Worm (Caenorhabditis elegans) whole organism, midembryonic: ENCODE results near the gene E04F6.10.

Experiments
- T22C8.4 ChIP-seq: fragments of 200-800 bp; sonication (Bioruptor generic); IDR thresholded peaks from 2 replicates; pipeline ENCODE4 v1.3.6; 2022; ENCODE audit warnings: missing genetic modification characterization, missing compliant biosample characterization
- flt-1 ChIP-seq: fragments of 200-800 bp; sonication (Bioruptor generic); IDR thresholded peaks from 2 replicates; pipeline ENCODE4 v1.3.6; 2022; ENCODE audit warnings: missing genetic modification characterization, missing compliant biosample characterization

DNA sequence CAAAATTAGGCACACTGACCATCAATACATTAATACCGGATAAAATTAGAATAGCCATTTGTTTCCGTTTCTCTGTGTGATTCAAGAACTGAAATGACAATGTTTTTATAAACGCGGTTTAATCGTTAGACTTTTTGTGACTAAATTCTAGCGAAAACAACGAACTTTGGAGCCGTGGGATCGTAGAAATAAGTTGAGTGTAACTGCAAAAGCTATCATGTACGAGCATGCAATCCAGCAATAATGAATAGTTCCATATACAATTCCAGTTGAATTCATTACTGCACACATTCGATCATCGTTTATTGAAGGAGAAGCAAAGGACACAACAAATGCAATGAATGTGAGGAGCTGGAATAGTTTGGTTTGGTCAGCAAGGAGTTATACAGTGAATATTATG, 30.8 kb downstream of the E04F6.10 start:
- TF ChIP-seq flt-1 (GFP tag; lab: Robert Waterston, UW), result no peak
- TF ChIP-seq T22C8.4, result no peak
